Worm (Caenorhabditis elegans) whole organism, early embryonic: ENCODE data around the gene F42A9.7.

Experiments
- B0310.2 ChIP-seq: sonication (generic microtip); optimal IDR thresholded peaks from 2 replicates; lab custom pipeline; 2016; ENCODE audit warnings: mild to moderate bottlenecking, missing genetic modification characterization, missing compliant biosample characterization
- aly-1 ChIP-seq: sonication (generic microtip); optimal IDR thresholded peaks from 2 replicates; lab custom pipeline; 2016; ENCODE audit warnings: missing genetic modification characterization, missing compliant biosample characterization
- ama-1 ChIP-seq: fragments of 150-350 bp; optimal IDR thresholded peaks from 2 replicates; lab custom pipeline; 2014
- ceh-36 ChIP-seq: sonication (generic microtip); optimal IDR thresholded peaks from 2 replicates; lab custom pipeline; 2016; ENCODE audit warnings: missing genetic modification characterization, inconsistent platforms, missing compliant biosample characterization
- flt-1 ChIP-seq: fragments of 200-800 bp; sonication (Bioruptor generic); IDR thresholded peaks from 2 replicates; pipeline ENCODE4 v1.3.6; 2022; ENCODE audit warnings: missing genetic modification characterization, missing compliant biosample characterization
- hmbx-1 ChIP-seq: sonication (generic microtip); optimal IDR thresholded peaks from 2 replicates; lab custom pipeline; 2016; ENCODE audit warnings: mild to moderate bottlenecking, missing genetic modification characterization, missing compliant biosample characterization
- hmg-4 ChIP-seq: fragments of 200-800 bp; sonication (Bioruptor generic); optimal IDR thresholded peaks from 2 replicates; lab custom pipeline; 2018; ENCODE audit warnings: mild to moderate bottlenecking, missing genetic modification characterization, missing compliant biosample characterization
- hnd-1 ChIP-seq: sonication (generic microtip); optimal IDR thresholded peaks from 2 replicates; lab custom pipeline; 2016; ENCODE audit warnings: missing genetic modification characterization, missing compliant biosample characterization
- sea-1 ChIP-seq: fragments of 200-800 bp; sonication (Bioruptor generic); conservative IDR thresholded peaks from 2 replicates; pipeline ENCODE4 v1.3.6; 2022; ENCODE audit warnings: missing genetic modification characterization, missing compliant biosample characterization
- tbx-11 ChIP-seq: fragments of 200-800 bp; sonication (Bioruptor generic); IDR thresholded peaks from 2 replicates; pipeline ENCODE4 v1.3.6; 2022; ENCODE audit warnings: missing genetic modification characterization, missing compliant biosample characterization
- tra-4 ChIP-seq: sonication (generic microtip); optimal IDR thresholded peaks from 2 replicates; lab custom pipeline; 2017; ENCODE audit warnings: missing genetic modification characterization, missing compliant biosample characterization

DNA sequence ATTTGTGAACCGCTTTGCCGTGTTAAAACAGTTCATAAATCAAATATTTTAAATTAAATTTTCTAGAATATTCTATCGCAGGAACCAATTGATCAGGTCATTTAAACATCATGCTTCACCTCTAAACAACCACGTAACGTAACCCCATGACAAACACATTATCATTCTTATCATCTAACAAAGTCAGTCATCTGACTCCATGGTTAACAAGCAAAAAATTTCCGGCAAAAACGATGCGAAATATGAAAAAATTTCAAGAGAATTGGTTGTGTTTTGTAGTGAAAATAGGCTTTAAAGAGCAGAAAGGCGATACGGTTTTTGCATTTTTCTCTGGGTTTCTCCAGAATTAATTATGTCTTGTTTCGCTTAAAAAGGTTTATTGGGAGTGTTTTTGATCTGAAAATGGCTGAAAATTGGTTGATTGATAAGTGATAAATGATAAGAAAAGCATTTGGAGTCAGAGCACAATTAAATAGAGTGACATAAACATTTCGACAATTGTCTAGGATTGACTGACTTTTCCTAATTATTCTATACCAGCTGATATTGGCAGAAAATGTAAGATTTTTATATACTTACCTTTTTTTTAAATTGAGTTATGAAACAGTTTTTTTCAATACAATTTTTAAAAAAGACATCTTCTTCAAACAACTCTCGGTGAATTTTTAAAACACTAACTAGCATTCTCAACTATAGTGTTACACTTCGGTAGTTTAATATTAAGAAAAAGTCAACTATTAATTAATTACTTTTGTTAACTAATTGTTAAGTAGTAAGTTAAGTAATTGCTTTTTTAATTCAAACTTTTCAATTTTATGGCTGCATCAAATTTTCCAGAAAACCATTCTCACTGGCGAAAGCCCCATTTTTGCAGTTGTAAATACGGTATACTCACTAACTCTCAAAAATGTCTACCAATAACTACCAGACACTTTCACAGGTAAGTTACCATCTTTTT lies 31.6 kb downstream of the F42A9.7 start, which contains the start of gene catp-7:
- TF ChIP-seq hmbx-1 (tag; lab: Kevin White, UChicago) (no peak), flt-1 (GFP tag; lab: Robert Waterston, UW) (no peak), ama-1 (lab: Kevin White, UChicago) (no peak), hmg-4 (GFP tag; lab: Kevin White, UChicago) (no peak), ceh-36 (tag; lab: Kevin White, UChicago) (no peak), sea-1 (GFP tag; lab: Robert Waterston, UW) (no peak), tra-4 (no peak), aly-1 (no peak), B0310.2 (tag; lab: Kevin White, UChicago) (no peak), tbx-11 (GFP tag; lab: Robert Waterston, UW) (no peak), hnd-1 (tag; lab: Kevin White, UChicago) (no peak)
